Fruit fly (Drosophila melanogaster) S2 (cell line): Measurements from ENCODE around the gene CG4611.

ENCODE experiments used
- CG8478 ChIP-seq: fragments of >200 bp; optimal IDR thresholded peaks from 2 replicates; lab custom pipeline; 2018
- CTCF ChIP-seq, 2 experiments: fragments of >200 bp; optimal IDR thresholded peaks; 2 replicates each; lab custom pipeline; 2018

dm6 chr3L:5139312-5139711, 3.1 kb downstream of the CG4611 start, which contains the start of the genes Tcs5 and CHMP2B:
- TF ChIP-seq CG8478 (no peak), CTCF (optimal IDR thresholded peaks at IDR 0.05; lab: Kevin White, UChicago) (no peak)
